Fruit fly (Drosophila melanogaster) whole organism, embryonic: Measurements from ENCODE around the gene vkg.
A peak's percentile ranks its signal among the peaks of the same experiment; 100 is the strongest.

Experiments used
- CG11456 ChIP-seq: fragments of 200-800 bp; sonication (Bioruptor generic); IDR thresholded peaks from 3 replicates; pipeline ENCODE4 v1.3.6; 2022; ENCODE audit warnings: missing biosample characterization, missing genetic modification characterization
- CG11560 ChIP-seq: fragments of 200-800 bp; sonication (Bioruptor generic); IDR thresholded peaks from 3 replicates; pipeline ENCODE4 v1.3.6; 2022; ENCODE audit warnings: missing biosample characterization, missing genetic modification characterization
- CG12744 ChIP-seq: fragments of 200-800 bp; sonication (Bioruptor generic); optimal IDR thresholded peaks from 2 replicates; lab custom pipeline; 2016; ENCODE audit warnings: missing biosample characterization, missing genetic modification characterization
- CG13296 ChIP-seq: fragments of 200-800 bp; sonication (Bioruptor generic); optimal IDR thresholded peaks from 3 replicates; lab custom pipeline; 2018; ENCODE audit warnings: missing biosample characterization, mild to moderate bottlenecking, missing genetic modification characterization
- CG14860 ChIP-seq: fragments of 200-800 bp; sonication (Bioruptor generic); IDR thresholded peaks from 3 replicates; pipeline ENCODE4 v1.3.6; 2022; ENCODE audit warnings: missing biosample characterization, missing genetic modification characterization; ENCODE audit not compliant: partially characterized antibody
- CG1603 ChIP-seq: fragments of 200-800 bp; sonication (Bioruptor generic); optimal IDR thresholded peaks from 2 replicates; lab custom pipeline; 2019; ENCODE audit warnings: missing biosample characterization, mild to moderate bottlenecking, missing genetic modification characterization, moderate library complexity
- CG17359 ChIP-seq: fragments of 200-800 bp; sonication (Bioruptor generic); optimal IDR thresholded peaks from 3 replicates; lab custom pipeline; 2018; ENCODE audit warnings: missing biosample characterization, mild to moderate bottlenecking, missing genetic modification characterization, moderate library complexity
- CG17912 ChIP-seq: fragments of 200-800 bp; sonication (Bioruptor generic); optimal IDR thresholded peaks from 2 replicates; lab custom pipeline; 2018; ENCODE audit warnings: missing biosample characterization, mild to moderate bottlenecking, missing genetic modification characterization
- CG2889 ChIP-seq: fragments of 200-800 bp; sonication (Bioruptor generic); IDR thresholded peaks from 3 replicates; pipeline ENCODE4 v1.3.6; 2022; ENCODE audit warnings: missing biosample characterization, missing genetic modification characterization
- CG30403 ChIP-seq: fragments of 200-800 bp; sonication (Bioruptor generic); optimal IDR thresholded peaks from 3 replicates; lab custom pipeline; 2016; ENCODE audit warnings: missing biosample characterization, missing genetic modification characterization
- CG31388 ChIP-seq: fragments of 200-800 bp; sonication (Bioruptor generic); optimal IDR thresholded peaks from 2 replicates; lab custom pipeline; 2016; ENCODE audit warnings: missing biosample characterization, missing genetic modification characterization
- CG3281 ChIP-seq: fragments of 200-800 bp; sonication (Bioruptor generic); optimal IDR thresholded peaks from 3 replicates; lab custom pipeline; 2017; ENCODE audit warnings: missing biosample characterization, mild to moderate bottlenecking, missing genetic modification characterization
- CG4707 ChIP-seq: fragments of 200-800 bp; sonication (Bioruptor generic); optimal IDR thresholded peaks from 2 replicates; lab custom pipeline; 2018; ENCODE audit warnings: missing biosample characterization, mild to moderate bottlenecking, missing genetic modification characterization, moderate library complexity
- CG4730 ChIP-seq: fragments of 200-800 bp; sonication (Bioruptor generic); IDR thresholded peaks from 2 replicates; pipeline ENCODE4 v1.3.6; 2022; ENCODE audit warnings: missing biosample characterization, missing genetic modification characterization
- CG7556 ChIP-seq: fragments of 200-800 bp; sonication (Bioruptor generic); optimal IDR thresholded peaks from 2 replicates; lab custom pipeline; 2017; ENCODE audit warnings: missing biosample characterization, mild to moderate bottlenecking, missing genetic modification characterization
- CG7745 ChIP-seq: fragments of 200-800 bp; sonication (Bioruptor generic); optimal IDR thresholded peaks from 2 replicates; lab custom pipeline; 2018; ENCODE audit warnings: missing biosample characterization, mild to moderate bottlenecking, missing genetic modification characterization, moderate library complexity
- CG9876 ChIP-seq: fragments of 200-800 bp; sonication (Bioruptor generic); optimal IDR thresholded peaks from 2 replicates; lab custom pipeline; 2016; ENCODE audit warnings: missing biosample characterization, missing genetic modification characterization
- Camta ChIP-seq: fragments of 200-800 bp; sonication (Bioruptor generic); optimal IDR thresholded peaks from 2 replicates; lab custom pipeline; 2016; ENCODE audit warnings: missing biosample characterization, missing genetic modification characterization
- D19B ChIP-seq: fragments of 200-800 bp; sonication (Bioruptor generic); optimal IDR thresholded peaks from 2 replicates; lab custom pipeline; 2017; ENCODE audit warnings: missing biosample characterization, mild to moderate bottlenecking, missing genetic modification characterization
- Ets97D ChIP-seq: fragments of 200-800 bp; sonication (Bioruptor generic); optimal IDR thresholded peaks from 3 replicates; lab custom pipeline; 2016; ENCODE audit warnings: missing biosample characterization, missing genetic modification characterization
- HLH3B ChIP-seq: fragments of 200-800 bp; sonication (Bioruptor generic); IDR thresholded peaks from 2 replicates; pipeline ENCODE4 v1.3.6; 2022; ENCODE audit warnings: missing biosample characterization, missing genetic modification characterization
- HLHmδ ChIP-seq: fragments of 200-800 bp; sonication (Bioruptor generic); optimal IDR thresholded peaks from 2 replicates; lab custom pipeline; 2018; ENCODE audit warnings: missing biosample characterization, mild to moderate bottlenecking, missing genetic modification characterization, moderate library complexity
- HmgZ ChIP-seq: fragments of 200-800 bp; sonication (Bioruptor generic); optimal IDR thresholded peaks from 2 replicates; lab custom pipeline; 2018; ENCODE audit warnings: missing biosample characterization, mild to moderate bottlenecking, missing genetic modification characterization
- Hr78 ChIP-seq, 2 experiments: fragments of 200-800 bp in 1 of 2; fragments of >200 bp in 1 of 2; sonication (Bioruptor generic) in 1 of 2; optimal IDR thresholded peaks; 2 replicates each; lab custom pipeline; 2017 to 2019; ENCODE audit warnings: missing biosample characterization in 2 of 2, missing genetic modification characterization in 2 of 2, mild to moderate bottlenecking in 1 of 2, moderate library complexity in 1 of 2
- Oaz ChIP-seq: fragments of 200-800 bp; sonication (Bioruptor generic); IDR thresholded peaks from 2 replicates; pipeline ENCODE4 v1.3.6; 2022; ENCODE audit warnings: missing biosample characterization, missing genetic modification characterization
- Pdp1 ChIP-seq, 2 experiments: fragments of 200-800 bp; sonication (Bioruptor generic); optimal IDR thresholded peaks; 3 replicates each; lab custom pipeline; 2016; ENCODE audit warnings: missing biosample characterization in 2 of 2, missing genetic modification characterization in 2 of 2, mild to moderate bottlenecking in 1 of 2, moderate library complexity in 1 of 2
- Vsx1 ChIP-seq: fragments of 200-800 bp; sonication (Bioruptor generic); optimal IDR thresholded peaks from 2 replicates; lab custom pipeline; 2017; ENCODE audit warnings: missing biosample characterization, mild to moderate bottlenecking, missing genetic modification characterization, missing genetic modification reagents
- amos ChIP-seq: fragments of 200-800 bp; sonication (Bioruptor generic); IDR thresholded peaks from 2 replicates; pipeline ENCODE4 v1.3.6; 2022; ENCODE audit warnings: missing biosample characterization, missing genetic modification characterization; ENCODE audit not compliant: partially characterized antibody
- cato ChIP-seq: fragments of 200-800 bp; sonication (Bioruptor generic); optimal IDR thresholded peaks from 2 replicates; lab custom pipeline; 2016; ENCODE audit warnings: missing biosample characterization, missing genetic modification characterization, borderline replicate concordance
- ems ChIP-seq: fragments of 200-800 bp; sonication (Bioruptor generic); optimal IDR thresholded peaks from 3 replicates; lab custom pipeline; 2016; ENCODE audit warnings: missing biosample characterization, missing genetic modification characterization
- en ChIP-seq: fragments of 200-800 bp; sonication (Bioruptor generic); optimal IDR thresholded peaks from 2 replicates; lab custom pipeline; 2016; ENCODE audit warnings: missing biosample characterization, missing genetic modification characterization
- jumu ChIP-seq: fragments of 200-800 bp; sonication (Bioruptor generic); optimal IDR thresholded peaks from 3 replicates; lab custom pipeline; 2016; ENCODE audit warnings: missing biosample characterization, missing genetic modification characterization
- ken ChIP-seq: fragments of 200-800 bp; sonication (Bioruptor generic); IDR thresholded peaks from 3 replicates; pipeline ENCODE4 v1.3.6; 2022; ENCODE audit warnings: missing biosample characterization, missing genetic modification characterization
- lab ChIP-seq: fragments of 200-800 bp; sonication (Bioruptor generic); optimal IDR thresholded peaks from 3 replicates; lab custom pipeline; 2017; ENCODE audit warnings: missing biosample characterization, missing genetic modification characterization, mild to moderate bottlenecking, moderate library complexity, missing genetic modification reagents
- lmd ChIP-seq: fragments of 200-800 bp; sonication (Bioruptor generic); IDR thresholded peaks from 2 replicates; pipeline ENCODE4 v1.3.6; 2022; ENCODE audit warnings: missing biosample characterization, missing genetic modification characterization
- maf-S ChIP-seq: fragments of 200-800 bp; sonication (Bioruptor generic); optimal IDR thresholded peaks from 2 replicates; lab custom pipeline; 2016; ENCODE audit warnings: missing biosample characterization, missing genetic modification characterization
- mirr ChIP-seq: fragments of 200-800 bp; sonication (Bioruptor generic); optimal IDR thresholded peaks from 3 replicates; lab custom pipeline; 2018; ENCODE audit warnings: missing biosample characterization, mild to moderate bottlenecking, missing genetic modification characterization
- nerfin-2 ChIP-seq: fragments of 200-800 bp; sonication (Bioruptor generic); IDR thresholded peaks from 2 replicates; pipeline ENCODE4 v1.3.6; 2022; ENCODE audit warnings: missing biosample characterization, missing genetic modification characterization; ENCODE audit not compliant: partially characterized antibody
- pb ChIP-seq: fragments of 200-800 bp; sonication (Bioruptor generic); optimal IDR thresholded peaks from 3 replicates; lab custom pipeline; 2016; ENCODE audit warnings: missing biosample characterization, missing genetic modification characterization
- phol ChIP-seq: fragments of 200-800 bp; sonication (Bioruptor generic); optimal IDR thresholded peaks from 3 replicates; lab custom pipeline; 2018; ENCODE audit warnings: missing biosample characterization, mild to moderate bottlenecking, missing genetic modification characterization, moderate library complexity
- slp2 ChIP-seq: fragments of 200-800 bp; sonication (Bioruptor generic); optimal IDR thresholded peaks from 2 replicates; lab custom pipeline; 2016; ENCODE audit warnings: missing biosample characterization, missing genetic modification characterization
- sqz ChIP-seq: fragments of 200-800 bp; sonication (Bioruptor generic); optimal IDR thresholded peaks from 3 replicates; lab custom pipeline; 2018; ENCODE audit warnings: missing biosample characterization, mild to moderate bottlenecking, missing genetic modification characterization
- tap ChIP-seq: fragments of 200-800 bp; optimal IDR thresholded peaks from 3 replicates; lab custom pipeline; 2019; ENCODE audit warnings: missing biosample characterization, mild to moderate bottlenecking, missing genetic modification characterization, moderate library complexity
- trem ChIP-seq: fragments of 200-800 bp; optimal IDR thresholded peaks from 3 replicates; lab custom pipeline; 2019; ENCODE audit warnings: missing biosample characterization, mild to moderate bottlenecking, missing genetic modification characterization, moderate library complexity
- ttk ChIP-seq: fragments of 200-800 bp; sonication (Bioruptor generic); IDR thresholded peaks from 2 replicates; pipeline ENCODE4 v2.1.2; 2022; ENCODE audit warnings: missing biosample characterization, missing genetic modification characterization
- twi ChIP-seq: fragments of 200-800 bp; optimal IDR thresholded peaks from 2 replicates; lab custom pipeline; 2019; ENCODE audit warnings: missing biosample characterization, mild to moderate bottlenecking, missing genetic modification characterization, moderate library complexity
- tx ChIP-seq: fragments of 200-800 bp; sonication (Bioruptor generic); optimal IDR thresholded peaks from 2 replicates; lab custom pipeline; 2016; ENCODE audit warnings: missing biosample characterization, missing genetic modification characterization
- vfl ChIP-seq: fragments of 200-800 bp; sonication (Bioruptor generic); optimal IDR thresholded peaks from 2 replicates; lab custom pipeline; 2016; ENCODE audit warnings: missing biosample characterization, missing genetic modification characterization
- vnd ChIP-seq: fragments of 200-800 bp; sonication (Bioruptor generic); IDR thresholded peaks from 3 replicates; pipeline ENCODE4 v1.3.6; 2022; ENCODE audit warnings: missing biosample characterization, missing genetic modification characterization; ENCODE audit not compliant: partially characterized antibody

The vkg gene

dm6 chr2L:4976988-4977551 is 50.9 kb downstream of the vkg start, which contains the start of the genes Gmd and CG3792 (continued):
- TF ChIP-seq lmd (GFP tag; lab: Robert Waterston, UW) (peak; percentile 97), CG11456 (GFP tag; lab: Robert Waterston, UW) (peak; percentile 96), amos (peak; percentile 76), jumu (GFP tag; lab: Kevin White, UChicago) (peak; percentile 95), CG13296 (peak; percentile 95), Oaz (GFP tag; lab: Robert Waterston, UW) (peak; percentile 89), vnd (GFP tag; lab: Robert Waterston, UW) (peak; percentile 88), twi (tag; lab: Kevin White, UChicago) (peak; percentile 87), CG12744 (GFP tag; lab: Kevin White, UChicago) (peak; percentile 96), CG14860 (GFP tag; lab: Robert Waterston, UW) (peak; percentile 92), nerfin-2 (peak; percentile 92), vfl (GFP tag; lab: Kevin White, UChicago) (peak; percentile 93), HLHmδ (GFP tag; lab: Kevin White, UChicago) (no peak), sqz (peak; percentile 91), Ets97D (GFP tag; lab: Kevin White, UChicago) (peak; percentile 87), CG1603 (peak; percentile 71), cato (GFP tag; lab: Kevin White, UChicago) (peak; percentile 91), CG17359 (tag; lab: Kevin White, UChicago) (peak; percentile 95), ken (GFP tag; lab: Robert Waterston, UW) (peak; percentile 95), CG30403 (GFP tag; lab: Kevin White, UChicago) (peak; percentile 97), CG4730 (GFP tag; lab: Robert Waterston, UW) (peak; percentile 95), lab (GFP tag; lab: Kevin White, UChicago) (peak; percentile 97), Camta (peak; percentile 96), CG7745 (tag; lab: Kevin White, UChicago) (no peak), pb (peak; percentile 86), CG9876 (GFP tag; lab: Kevin White, UChicago) (peak; percentile 75), CG4707 (peak; percentile 95), ttk (GFP tag; lab: Robert Waterston, UW) (peak; percentile 92), mirr (GFP tag; lab: Kevin White, UChicago) (peak; percentile 83), trem (tag; lab: Kevin White, UChicago) (peak; percentile 94), Hr78 (GFP tag; optimal IDR thresholded peaks at IDR 0.05; lab: Kevin White, UChicago) (peak in 1 of 2 experiments; percentile 78), phol (tag; lab: Kevin White, UChicago) (peak; percentile 96), HmgZ (peak; percentile 96), CG2889 (GFP tag; lab: Robert Waterston, UW) (peak; percentile 92), maf-S (GFP tag; lab: Kevin White, UChicago) (peak; percentile 95), Pdp1 (GFP tag; optimal IDR thresholded peaks at IDR 0.05; lab: Kevin White, UChicago) (peak; percentile 93 to 94), CG7556 (GFP tag; lab: Kevin White, UChicago) (peak; percentile 96), HLH3B (GFP tag; lab: Robert Waterston, UW) (peak; percentile 95), CG17912 (GFP tag; lab: Kevin White, UChicago) (peak; percentile 64), tap (tag; lab: Kevin White, UChicago) (peak; percentile 88), CG31388 (GFP tag; lab: Kevin White, UChicago) (peak; percentile 88), CG3281 (peak; percentile 95), CG11560 (peak; percentile 92), tx (peak; percentile 94), Vsx1 (GFP tag; lab: Kevin White, UChicago) (no peak), D19B (GFP tag; lab: Kevin White, UChicago) (peak; percentile 85), en (GFP tag; lab: Kevin White, UChicago) (peak; percentile 89), ems (GFP tag; lab: Kevin White, UChicago) (peak; percentile 91), slp2 (peak; percentile 94)
